Fruit fly (Drosophila melanogaster) whole organism: ENCODE results near the gene CG33725.

Experiments used
- CG8478 ChIP-seq: fragments of >200 bp; optimal IDR thresholded peaks from 2 replicates; lab custom pipeline; 2018; ENCODE audit warnings: inconsistent platforms
- Dll ChIP-seq: fragments of >200 bp; optimal IDR thresholded peaks from 2 replicates; lab custom pipeline; 2017
- pan ChIP-seq: fragments of >200 bp; optimal IDR thresholded peaks from 2 replicates; lab custom pipeline; 2017
- psq ChIP-seq: fragments of >200 bp; optimal IDR thresholded peaks from 2 replicates; lab custom pipeline; 2017
- usp ChIP-seq: fragments of >200 bp; optimal IDR thresholded peaks from 2 replicates; lab custom pipeline; 2017; ENCODE audit warnings: missing biosample characterization, missing genetic modification characterization, mixed read lengths

DNA sequence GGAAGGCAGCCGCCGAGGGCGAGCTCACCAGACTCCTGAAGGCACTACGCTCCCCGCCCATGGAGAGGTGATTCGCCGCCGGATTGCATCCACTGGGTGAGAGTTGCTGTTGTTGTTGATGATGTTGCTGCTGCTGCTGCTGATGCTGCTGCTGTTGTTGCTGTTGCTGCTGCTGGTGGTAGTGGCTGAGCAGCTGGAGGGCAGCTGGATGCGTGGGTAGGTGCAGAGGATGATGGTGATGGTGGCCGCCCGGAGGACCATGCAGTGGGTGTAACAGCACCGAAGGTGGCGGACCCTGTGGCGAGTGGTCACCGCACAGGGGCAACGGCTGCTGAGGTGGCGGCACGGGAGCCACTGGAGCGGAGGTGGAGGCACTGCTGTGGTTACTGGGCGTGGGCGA is 18.8 kb upstream of the CG33725 start:
- no peak for TF ChIP-seq pan (lab: Kevin White, UChicago)
- TF ChIP-seq CG8478 (lab: Kevin White, UChicago) = no peak
- no peak for TF ChIP-seq psq (lab: Kevin White, UChicago)
- TF ChIP-seq Dll = no peak
- no peak for TF ChIP-seq usp (GFP tag; lab: Kevin White, UChicago)
